Fruit fly (Drosophila melanogaster): Measurements from ENCODE around the gene Ptth.
A peak's percentile ranks its signal among the peaks of the same experiment; 100 is the strongest.

The Ptth gene

DNA sequence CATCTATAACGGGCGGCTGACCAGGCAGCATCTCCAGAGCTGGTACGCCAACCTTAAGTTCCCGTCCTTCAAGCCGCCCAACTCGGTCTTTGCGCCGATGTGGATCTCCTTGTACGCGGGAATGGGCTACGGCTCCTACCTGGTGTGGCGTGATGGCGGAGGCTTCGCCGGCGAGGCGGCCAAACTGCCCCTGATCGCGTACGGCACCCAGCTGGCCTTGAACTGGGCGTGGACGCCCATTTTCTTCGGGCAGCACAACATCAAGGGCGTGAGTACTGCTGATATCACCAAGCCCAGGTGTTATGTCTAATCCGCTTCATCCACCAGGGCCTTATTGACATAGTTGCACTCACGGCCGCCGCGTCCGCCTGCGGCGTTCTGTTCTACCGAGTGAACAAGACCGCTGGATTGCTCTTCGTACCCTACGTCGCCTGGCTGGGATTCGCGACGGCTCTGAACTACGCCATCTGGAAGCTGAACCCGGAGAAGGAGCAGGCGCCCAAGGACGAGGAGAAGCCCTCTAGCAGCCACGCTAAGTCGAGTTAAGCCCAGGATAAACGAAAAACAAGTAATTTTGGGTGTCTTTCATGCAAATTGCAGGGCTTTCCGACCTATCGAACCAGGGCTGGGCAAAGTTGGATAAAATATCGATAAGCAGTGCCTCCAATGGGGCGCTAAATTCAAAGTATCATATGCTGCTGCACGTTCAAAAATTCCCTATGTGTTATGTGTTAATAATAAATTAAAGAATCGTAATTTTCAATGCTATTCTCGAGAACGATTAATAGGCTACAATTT, 16.7 kb downstream of the Ptth start, which contains the start of gene rempA:
rempA (minus strand) TSS at position 541 of the 798 bp plus-strand sequence.
- no peak for TF ChIP-seq toe (GFP tag; optimal IDR thresholded peaks at IDR 0.05)
- TF ChIP-seq bab1 (GFP tag; optimal IDR thresholded peaks at IDR 0.05), result no peak
- no peak for TF ChIP-seq pad (GFP tag; optimal IDR thresholded peaks at IDR 0.05)
- TF ChIP-seq Hr96 (GFP tag; optimal IDR thresholded peaks at IDR 0.05), result no peak
- no peak for TF ChIP-seq Mnt (GFP tag; optimal IDR thresholded peaks at IDR 0.05)
- TF ChIP-seq CG7045 (GFP tag; optimal IDR thresholded peaks at IDR 0.05), result no peak
- TF ChIP-seq Crg-1 (GFP tag; optimal IDR thresholded peaks at IDR 0.05), result no peak
- TF ChIP-seq Clk (GFP tag; optimal IDR thresholded peaks at IDR 0.05), result no peak
- TF ChIP-seq cnc (optimal IDR thresholded peaks at IDR 0.05), result no peak
- TF ChIP-seq ovo (GFP tag; optimal IDR thresholded peaks at IDR 0.05), result no peak

- peak; percentile 12 for TF ChIP-seq cic (GFP tag; optimal IDR thresholded peaks at IDR 0.05)
- peak; percentile 2 for TF ChIP-seq tj (GFP tag; optimal IDR thresholded peaks at IDR 0.05)
- TF ChIP-seq CG5204 (GFP tag; optimal IDR thresholded peaks at IDR 0.05), result no peak
- TF ChIP-seq cnc (optimal IDR thresholded peaks at IDR 0.05), result peak in 1 of 2 experiments; percentile 94
- TF ChIP-seq toe (GFP tag; optimal IDR thresholded peaks at IDR 0.05), result no peak
- peak; percentile 46 for TF ChIP-seq Hr96 (GFP tag; optimal IDR thresholded peaks at IDR 0.05)
- peak; percentile 24 for TF ChIP-seq ovo (GFP tag; optimal IDR thresholded peaks at IDR 0.05)
- peak; percentile 43 for TF ChIP-seq Mnt (GFP tag; optimal IDR thresholded peaks at IDR 0.05)
- peak; percentile 2 for TF ChIP-seq CG7045 (GFP tag; optimal IDR thresholded peaks at IDR 0.05)
- TF ChIP-seq bab1 (GFP tag; optimal IDR thresholded peaks at IDR 0.05), result peak; percentile 14
Observed at dm6 chr2L:559311-559710, 17.4 kb downstream of the Ptth start, which contains the start of gene Tspo. Gene Tspo, plus strand, starts transcription at chr2L:559612.

- TF ChIP-seq CG7101 (tag; optimal IDR thresholded peaks at IDR 0.05) (peak; percentile 24), cic (GFP tag; optimal IDR thresholded peaks at IDR 0.05) (peak; percentile 96), kay (GFP tag; ENCODE audit: borderline replicate concordance) (peak; percentile 98), CG5204 (GFP tag; optimal IDR thresholded peaks at IDR 0.05) (no peak), pad (GFP tag; optimal IDR thresholded peaks at IDR 0.05) (peak; percentile 89), Hr96 (GFP tag; optimal IDR thresholded peaks at IDR 0.05) (no peak), CG12768 (GFP tag; optimal IDR thresholded peaks at IDR 0.05) (peak; percentile 72), Mnt (GFP tag; optimal IDR thresholded peaks at IDR 0.05) (peak; percentile 55), CG14711 (tag; optimal IDR thresholded peaks at IDR 0.05) (no peak), tj (GFP tag; optimal IDR thresholded peaks at IDR 0.05) (peak; percentile 19), CG33017 (tag; optimal IDR thresholded peaks at IDR 0.05) (peak; percentile 12), CG7045 (GFP tag; optimal IDR thresholded peaks at IDR 0.05) (peak; percentile 5), ovo (GFP tag; optimal IDR thresholded peaks at IDR 0.05) (no peak), CG11617 (GFP tag; optimal IDR thresholded peaks at IDR 0.05) (peak; percentile 56), CG1620 (GFP tag; optimal IDR thresholded peaks at IDR 0.05) (no peak)
Observed at dm6 chr2L:552432-552929, 24.2 kb downstream of the Ptth start, which contains the start of gene Ets21C. Gene Ets21C, minus strand, starts transcription at chr2L:552923.

DNA sequence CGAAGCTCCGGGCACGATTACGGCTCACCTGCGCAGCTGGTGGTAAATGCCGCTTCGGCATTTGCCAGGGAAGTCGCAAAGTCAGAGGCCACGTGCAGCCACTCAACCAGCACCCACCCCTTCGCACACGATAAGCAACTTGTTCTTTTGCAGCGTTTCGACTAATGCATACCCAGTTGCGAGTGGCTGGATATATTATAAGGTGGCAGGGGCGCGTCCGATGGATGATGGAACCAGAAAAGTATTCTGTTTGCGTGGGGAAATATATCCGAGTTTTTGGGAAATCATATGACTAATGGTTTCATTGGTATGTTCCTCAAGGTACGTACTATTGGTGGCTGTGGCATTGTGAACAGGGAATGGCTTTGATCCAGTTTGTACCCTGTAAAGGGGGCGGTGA, 27.1 kb downstream of the Ptth start:
- TF ChIP-seq ovo (GFP tag; optimal IDR thresholded peaks at IDR 0.05) (no peak), CG7045 (GFP tag; optimal IDR thresholded peaks at IDR 0.05) (no peak), kay (GFP tag; ENCODE audit: borderline replicate concordance) (no peak), cic (GFP tag; optimal IDR thresholded peaks at IDR 0.05) (no peak), tj (GFP tag; optimal IDR thresholded peaks at IDR 0.05) (no peak), pad (GFP tag; optimal IDR thresholded peaks at IDR 0.05) (no peak), CG33017 (tag; optimal IDR thresholded peaks at IDR 0.05) (no peak)

dm6 chr2L:547978-548377, 28.7 kb downstream of the Ptth start:
- TF ChIP-seq tj (GFP tag; optimal IDR thresholded peaks at IDR 0.05) (no peak), CG1620 (GFP tag; optimal IDR thresholded peaks at IDR 0.05) (no peak), CG5204 (GFP tag; optimal IDR thresholded peaks at IDR 0.05) (no peak), Clk (GFP tag; optimal IDR thresholded peaks at IDR 0.05) (no peak), cnc (optimal IDR thresholded peaks at IDR 0.05) (no peak), Hr96 (GFP tag; optimal IDR thresholded peaks at IDR 0.05) (no peak), ovo (GFP tag; optimal IDR thresholded peaks at IDR 0.05) (no peak), CG7101 (tag; optimal IDR thresholded peaks at IDR 0.05) (no peak), CG33017 (tag; optimal IDR thresholded peaks at IDR 0.05) (no peak), toe (GFP tag; optimal IDR thresholded peaks at IDR 0.05) (no peak), pad (GFP tag; optimal IDR thresholded peaks at IDR 0.05) (no peak), cic (GFP tag; optimal IDR thresholded peaks at IDR 0.05) (no peak), bab1 (GFP tag; optimal IDR thresholded peaks at IDR 0.05) (no peak), CG7045 (GFP tag; optimal IDR thresholded peaks at IDR 0.05) (no peak)

DNA sequence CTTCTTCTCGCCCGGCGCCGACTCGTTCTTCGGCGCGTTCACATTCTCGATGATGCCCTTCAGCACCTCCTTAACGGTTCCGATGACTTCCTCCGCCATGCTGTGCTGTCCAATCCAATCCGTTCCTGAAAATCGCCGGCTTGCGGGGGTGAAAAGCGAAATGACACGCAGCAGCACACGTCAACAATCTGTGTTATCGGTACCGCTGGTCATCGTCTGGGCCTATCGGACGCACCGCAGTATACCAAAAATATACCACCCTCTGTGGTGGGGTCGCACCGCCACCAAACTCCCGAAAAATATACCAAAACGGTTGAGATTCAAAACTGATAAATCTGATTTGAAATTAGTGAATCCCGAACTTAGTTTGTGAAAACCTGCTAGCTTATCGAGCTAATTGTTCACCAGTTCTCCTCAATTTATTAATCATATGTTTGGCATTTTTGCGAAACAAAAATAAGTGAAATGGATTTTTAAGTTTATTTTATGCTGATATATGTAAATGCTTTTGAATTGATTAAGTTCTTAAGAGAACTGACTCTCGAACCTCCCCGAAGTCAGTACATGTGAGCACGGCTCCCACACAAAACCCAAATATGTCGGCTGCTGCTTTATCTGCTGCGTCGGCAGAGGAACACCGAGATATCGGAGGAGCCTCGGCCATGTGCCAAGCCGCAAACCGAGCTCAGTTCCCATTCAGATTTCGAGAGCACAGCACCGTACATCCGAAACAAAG, 32.1 kb downstream of the Ptth start, which contains the start of the genes Spp and nAChRbeta3:
Spp (minus strand) TSS at position 210 of the 736 bp plus-strand sequence.
nAChRbeta3 (plus strand) TSS at position 686 of the 736 bp plus-strand sequence.
- TF ChIP-seq Clk (GFP tag; optimal IDR thresholded peaks at IDR 0.05) (no peak), Mnt (GFP tag; optimal IDR thresholded peaks at IDR 0.05) (peak; percentile 34), CG12768 (GFP tag; optimal IDR thresholded peaks at IDR 0.05) (no peak), CG7045 (GFP tag; optimal IDR thresholded peaks at IDR 0.05) (no peak), pad (GFP tag; optimal IDR thresholded peaks at IDR 0.05) (no peak)

All from whole organism, adult.